Worm (Caenorhabditis elegans) whole organism, early embryonic: ENCODE data around the gene clec-258.

Experiments used
- aly-1 ChIP-seq: sonication (generic microtip); optimal IDR thresholded peaks from 2 replicates; lab custom pipeline; 2016; ENCODE audit warnings: missing genetic modification characterization, missing compliant biosample characterization
- ama-1 ChIP-seq: fragments of 150-350 bp; optimal IDR thresholded peaks from 2 replicates; lab custom pipeline; 2014
- sea-1 ChIP-seq: fragments of 200-800 bp; sonication (Bioruptor generic); conservative IDR thresholded peaks from 2 replicates; pipeline ENCODE4 v1.3.6; 2022; ENCODE audit warnings: missing genetic modification characterization, missing compliant biosample characterization

- TF ChIP-seq ama-1 = no peak
- no peak for TF ChIP-seq aly-1
- no peak for TF ChIP-seq sea-1 (GFP tag; lab: Robert Waterston, UW)
These were observed 37.1 kb upstream of the clec-258 start, which contains the start of gene clec-49 for ce11 chrV:19751124-19751523.
